Worm (Caenorhabditis elegans): ENCODE results near the gene C46A5.4.

Gene C46A5.4

ce11 chrIV:7757245-7757644 lies at the start of gene C46A5.4:
Gene C46A5.4, minus strand, starts transcription at chrIV:7757345.
- no peak for TF ChIP-seq B0035.1 (tag; optimal IDR thresholded peaks at IDR 0.05)
- TF ChIP-seq aptf-2 (GFP tag; conservative IDR thresholded peaks at IDR 0.05) = no peak
- TF ChIP-seq tbx-9 (tag; optimal IDR thresholded peaks at IDR 0.05; ENCODE audit: borderline replicate concordance) = no peak
- TF ChIP-seq ZK185.1 (tag; optimal IDR thresholded peaks at IDR 0.05; ENCODE audit: poor library complexity, severe bottlenecking) = no peak
- TF ChIP-seq ceh-27 (GFP tag; optimal IDR thresholded peaks at IDR 0.05) = no peak

- TF ChIP-seq dpff-1 (tag; optimal IDR thresholded peaks at IDR 0.05) (no peak), D2030.7 (GFP tag; IDR thresholded peaks at IDR 0.05) (no peak), nhr-27 (tag; optimal IDR thresholded peaks at IDR 0.05) (no peak), Y53G8AR.9 (GFP tag; conservative IDR thresholded peaks at IDR 0.05) (no peak), mes-4 (tag; optimal IDR thresholded peaks at IDR 0.05) (no peak), F22D6.2 (tag; optimal IDR thresholded peaks at IDR 0.05) (no peak), attf-3 (GFP tag; conservative IDR thresholded peaks at IDR 0.05) (no peak), lag-1 (GFP tag; IDR thresholded peaks at IDR 0.05) (no peak), Y56A3A.18 (GFP tag; IDR thresholded peaks at IDR 0.05) (no peak), rpc-1 (optimal IDR thresholded peaks at IDR 0.05) (no peak), rpc-1 (tag; optimal IDR thresholded peaks at IDR 0.05) (no peak), nhr-90 (tag; optimal IDR thresholded peaks at IDR 0.05) (no peak), lsy-27 (tag; optimal IDR thresholded peaks at IDR 0.05; ENCODE audit: borderline replicate concordance, insufficient read depth) (no peak), nfya-1 (tag; optimal IDR thresholded peaks at IDR 0.05; ENCODE audit: borderline replicate concordance, insufficient read depth) (no peak), zfh-2 (GFP tag; conservative IDR thresholded peaks at IDR 0.05) (no peak), him-1 (tag; optimal IDR thresholded peaks at IDR 0.05) (no peak), C06A6.2 (GFP tag; conservative IDR thresholded peaks at IDR 0.05) (no peak), hmg-1.2 (GFP tag; IDR thresholded peaks at IDR 0.05) (no peak), nhr-179 (tag; optimal IDR thresholded peaks at IDR 0.05) (no peak)
These were observed 47.6 kb upstream of the C46A5.4 start, which contains the start of gene C33H5.2 for ce11 chrIV:7804740-7805139. Gene C33H5.2, plus strand, starts transcription at chrIV:7805040.

ce11 chrIV:7803250-7803649 lies 46.1 kb upstream of the C46A5.4 start, which contains the start of gene C33H5.16:
Gene C33H5.16, minus strand, starts transcription at chrIV:7803350.
- TF ChIP-seq attf-5 (GFP tag; optimal IDR thresholded peaks at IDR 0.05) (no peak), Y79H2A.3 (GFP tag; conservative IDR thresholded peaks at IDR 0.05) (no peak), Y67H2A.10 (GFP tag; conservative IDR thresholded peaks at IDR 0.05) (no peak), xnd-1 (tag; optimal IDR thresholded peaks at IDR 0.05) (no peak), F23B12.7 (tag; optimal IDR thresholded peaks at IDR 0.05; ENCODE audit: insufficient read depth) (no peak), bed-2 (GFP tag; IDR thresholded peaks at IDR 0.05) (no peak), nhr-179 (tag; optimal IDR thresholded peaks at IDR 0.05) (no peak), zfh-2 (GFP tag; conservative IDR thresholded peaks at IDR 0.05) (no peak), T07F8.4 (tag; optimal IDR thresholded peaks at IDR 0.05) (no peak), madf-8 (GFP tag; conservative IDR thresholded peaks at IDR 0.05) (no peak), hrde-1 (tag; optimal IDR thresholded peaks at IDR 0.05; ENCODE audit: borderline replicate concordance) (no peak), F52B5.7 (tag; optimal IDR thresholded peaks at IDR 0.05) (no peak), tbx-9 (tag; optimal IDR thresholded peaks at IDR 0.05; ENCODE audit: borderline replicate concordance) (no peak), ets-4 (GFP tag; optimal IDR thresholded peaks at IDR 0.05) (no peak), egl-44 (GFP tag; IDR thresholded peaks at IDR 0.05) (no peak), B0019.2 (GFP tag; conservative IDR thresholded peaks at IDR 0.05) (no peak), lir-1 (GFP tag; conservative IDR thresholded peaks at IDR 0.05) (no peak), madf-10 (tag; optimal IDR thresholded peaks at IDR 0.05) (no peak)
